Worm (Caenorhabditis elegans): ENCODE results near the gene nhr-91.

DNA sequence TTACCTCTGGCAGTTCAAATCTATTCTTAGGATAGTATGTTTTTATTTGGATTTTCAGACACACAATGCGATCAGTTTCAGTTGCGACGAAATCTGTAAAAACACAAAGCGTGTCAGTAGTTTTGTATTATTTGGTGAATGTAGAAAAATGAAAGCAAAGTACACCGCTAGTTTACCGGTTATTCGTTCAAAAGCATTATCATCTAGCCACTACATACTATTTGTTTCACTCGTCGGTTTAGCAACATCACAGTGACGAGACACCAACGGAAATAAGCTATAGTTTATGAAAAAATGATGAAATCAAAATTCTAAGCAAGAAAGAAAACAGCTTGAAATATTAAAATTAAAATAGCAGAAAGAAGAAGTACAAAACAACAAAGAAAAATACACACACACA is 38.5 kb upstream of the nhr-91 start:
- TF ChIP-seq flt-1 (GFP tag; IDR thresholded peaks at IDR 0.05) (no peak), tbx-37 (GFP tag; conservative IDR thresholded peaks at IDR 0.05) (no peak), ets-7 (tag; optimal IDR thresholded peaks at IDR 0.05) (no peak)

All from whole organism, early embryonic.